Fruit fly (Drosophila melanogaster): ENCODE data around the gene CG43760.

dm6 chr2L:15760666-15761065 is 16.0 kb downstream of the CG43760 start:
- TF ChIP-seq pan (optimal IDR thresholded peaks at IDR 0.05) (no peak), usp (GFP tag; optimal IDR thresholded peaks at IDR 0.05) (no peak), psq (optimal IDR thresholded peaks at IDR 0.05) (no peak), CG8478 (optimal IDR thresholded peaks at IDR 0.05) (no peak)

Data from whole organism.